Worm (Caenorhabditis elegans) whole organism, L3 larva: ENCODE measurements around the gene H06I04.3.

Source experiments
- ZK546.5 ChIP-seq: sonication (generic microtip); optimal IDR thresholded peaks from 2 replicates; lab custom pipeline; 2017; ENCODE audit warnings: missing biosample characterization, missing genetic modification characterization
- ama-1 ChIP-seq: fragments of 150-350 bp; optimal IDR thresholded peaks from 2 replicates; lab custom pipeline; 2018
- elt-3 ChIP-seq, 3 experiments: fragments of 150-350 bp in 1 of 3; sonication (generic microtip) in 2 of 3; optimal IDR thresholded peaks; 2 replicates in 2 of 3; 4 replicates in 1 of 3; lab custom pipeline; 2014 to 2017; ENCODE audit warnings: missing biosample characterization in 3 of 3, missing genetic modification characterization in 3 of 3
- nhr-77 ChIP-seq: fragments of 150-350 bp; optimal IDR thresholded peaks from 2 replicates; lab custom pipeline; 2014; ENCODE audit warnings: missing biosample characterization, missing genetic modification characterization
- snpc-4 ChIP-seq: fragments of 150-350 bp; optimal IDR thresholded peaks from 2 replicates; lab custom pipeline; 2014; ENCODE audit warnings: missing biosample characterization, missing genetic modification characterization
- unc-62 ChIP-seq: fragments of 150-350 bp; sonication (generic microtip); optimal IDR thresholded peaks from 4 replicates; lab custom pipeline; 2014; ENCODE audit warnings: missing biosample characterization, missing genetic modification reagents, missing genetic modification characterization

DNA sequence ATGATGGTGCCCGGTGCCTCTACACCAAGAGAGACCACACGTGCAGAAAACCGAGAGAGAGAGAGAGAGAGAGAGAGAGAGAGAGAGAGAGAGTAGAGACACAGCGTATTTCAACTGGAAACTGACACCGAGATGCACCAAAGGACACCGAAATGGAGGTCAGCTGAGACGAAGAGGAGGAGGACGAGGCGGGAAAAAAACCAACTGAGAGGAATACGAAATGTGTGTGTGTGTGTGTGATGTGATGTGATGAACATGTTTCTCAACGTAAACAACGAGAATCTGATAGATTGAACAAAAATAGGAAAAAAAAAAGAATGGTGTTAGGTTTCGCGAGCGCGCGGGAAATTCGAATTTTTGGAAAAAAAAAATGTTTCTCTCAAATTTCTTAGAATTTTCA is 33.0 kb upstream of the H06I04.3 start:
- TF ChIP-seq snpc-4 (tag; lab: Kevin White, UChicago): no peak
- TF ChIP-seq unc-62: no peak
- no peak for TF ChIP-seq elt-3 (tag; optimal IDR thresholded peaks at IDR 0.05; lab: Kevin White, UChicago)
- TF ChIP-seq nhr-77 (tag; lab: Kevin White, UChicago): no peak
- no peak for TF ChIP-seq ama-1 (lab: Kevin White, UChicago)
- no peak for TF ChIP-seq ZK546.5 (tag; lab: Kevin White, UChicago)
